Worm (Caenorhabditis elegans) whole organism, L4 larva: ENCODE results near the gene F46B6.5.

Experiments used
- D1046.2 ChIP-seq: fragments of 200-800 bp; sonication (Bioruptor generic); IDR thresholded peaks from 2 replicates; pipeline ENCODE4 v1.3.6; 2022; ENCODE audit warnings: missing genetic modification characterization, missing compliant biosample characterization
- F26F4.8 ChIP-seq: fragments of 200-800 bp; sonication (Bioruptor generic); conservative IDR thresholded peaks from 2 replicates; pipeline ENCODE4 v1.3.6; 2022; ENCODE audit warnings: missing genetic modification characterization, missing compliant biosample characterization
- F44E2.7 ChIP-seq: fragments of 200-800 bp; sonication (Bioruptor generic); IDR thresholded peaks from 2 replicates; pipeline ENCODE4 v2.1.2; 2022; ENCODE audit warnings: missing genetic modification characterization, missing compliant biosample characterization
- Y5F2A.4 ChIP-seq: fragments of 200-800 bp; sonication (Bioruptor generic); optimal IDR thresholded peaks from 2 replicates; lab custom pipeline; 2018; ENCODE audit warnings: mild to moderate bottlenecking, missing genetic modification characterization, missing compliant biosample characterization
- aha-1 ChIP-seq: fragments of 150-350 bp; peaks from one replicate; lab custom pipeline; 2014; ENCODE audit warnings: missing biosample characterization, missing genetic modification characterization
- aly-2 ChIP-seq: sonication (generic microtip); optimal IDR thresholded peaks from 2 replicates; lab custom pipeline; 2018; ENCODE audit warnings: missing biosample characterization, missing genetic modification characterization
- ceh-20 ChIP-seq: fragments of 200-800 bp; sonication (Bioruptor generic); IDR thresholded peaks from 2 replicates; pipeline ENCODE4 v1.3.6; 2022; ENCODE audit warnings: missing genetic modification reagents, missing genetic modification characterization, missing compliant biosample characterization
- ces-1 ChIP-seq: fragments of 150-350 bp; sonication (generic microtip); optimal IDR thresholded peaks from 4 replicates; lab custom pipeline; 2014; ENCODE audit warnings: missing biosample characterization, missing genetic modification reagents, missing genetic modification characterization
- ctbp-1 ChIP-seq: fragments of 200-800 bp; sonication (Bioruptor generic); IDR thresholded peaks from 2 replicates; pipeline ENCODE4 v1.3.6; 2022; ENCODE audit warnings: missing genetic modification reagents, missing genetic modification characterization, missing compliant biosample characterization
- dmd-8 ChIP-seq: fragments of 200-800 bp; sonication (Bioruptor generic); IDR thresholded peaks from 2 replicates; pipeline ENCODE4 v1.3.6; 2022; ENCODE audit warnings: missing genetic modification characterization, missing compliant biosample characterization
- duxl-1 ChIP-seq: sonication (generic microtip); optimal IDR thresholded peaks from 2 replicates; lab custom pipeline; 2016; ENCODE audit warnings: mild to moderate bottlenecking, missing genetic modification characterization, moderate library complexity, missing compliant biosample characterization; ENCODE audit not compliant: poor library complexity
- dve-1 ChIP-seq: sonication (generic microtip); optimal IDR thresholded peaks from 2 replicates; lab custom pipeline; 2017; ENCODE audit warnings: antibody characterized with exemption, mild to moderate bottlenecking, missing genetic modification characterization, missing compliant biosample characterization; ENCODE audit not compliant: insufficient read depth
- fos-1 ChIP-seq: fragments of 150-350 bp; optimal IDR thresholded peaks from 2 replicates; lab custom pipeline; 2014; ENCODE audit warnings: missing biosample characterization, missing genetic modification characterization
- jun-1 ChIP-seq: fragments of 150-350 bp; optimal IDR thresholded peaks from 2 replicates; lab custom pipeline; 2014; ENCODE audit warnings: missing biosample characterization, missing genetic modification reagents, missing genetic modification characterization
- lin-15B ChIP-seq: fragments of 150-350 bp; sonication (generic microtip); optimal IDR thresholded peaks from 3 replicates; lab custom pipeline; 2014; ENCODE audit warnings: missing biosample characterization, missing genetic modification characterization
- lin-39 ChIP-seq: fragments of 150-350 bp; optimal IDR thresholded peaks from 2 replicates; lab custom pipeline; 2014; ENCODE audit warnings: missing biosample characterization, missing genetic modification reagents, missing genetic modification characterization
- madf-9 ChIP-seq: fragments of 200-800 bp; sonication (Bioruptor generic); conservative IDR thresholded peaks from 2 replicates; pipeline ENCODE4 v1.3.6; 2022; ENCODE audit warnings: missing genetic modification reagents, missing genetic modification characterization, missing compliant biosample characterization
- mep-1 ChIP-seq: fragments of 150-350 bp; sonication (generic microtip); optimal IDR thresholded peaks from 3 replicates; lab custom pipeline; 2014; ENCODE audit warnings: missing biosample characterization, missing genetic modification characterization
- mxl-3 ChIP-seq: fragments of 200-800 bp; sonication (Bioruptor generic); optimal IDR thresholded peaks from 2 replicates; lab custom pipeline; 2018; ENCODE audit warnings: mild to moderate bottlenecking, missing genetic modification characterization, missing compliant biosample characterization
- nhr-10 ChIP-seq: fragments of 150-350 bp; optimal IDR thresholded peaks from 2 replicates; lab custom pipeline; 2014; ENCODE audit warnings: missing biosample characterization, missing genetic modification characterization
- nhr-102 ChIP-seq: sonication (generic microtip); optimal IDR thresholded peaks from 2 replicates; lab custom pipeline; 2016; ENCODE audit warnings: mild to moderate bottlenecking, missing genetic modification characterization, moderate library complexity, missing compliant biosample characterization
- nhr-28 ChIP-seq: fragments of 150-350 bp; optimal IDR thresholded peaks from 2 replicates; lab custom pipeline; 2014; ENCODE audit warnings: missing biosample characterization, missing genetic modification characterization
- nhr-42 ChIP-seq: fragments of 200-800 bp; sonication (Bioruptor generic); IDR thresholded peaks from 2 replicates; pipeline ENCODE4 v1.3.6; 2022; ENCODE audit warnings: missing genetic modification characterization, missing compliant biosample characterization
- nhr-76 ChIP-seq: fragments of 150-350 bp; optimal IDR thresholded peaks from 2 replicates; lab custom pipeline; 2014; ENCODE audit warnings: missing biosample characterization, missing genetic modification characterization
- php-3 ChIP-seq: fragments of 200-800 bp; sonication (Bioruptor generic); IDR thresholded peaks from 2 replicates; pipeline ENCODE4 v1.3.6; 2022; ENCODE audit warnings: missing genetic modification reagents, missing genetic modification characterization, missing compliant biosample characterization
- pqm-1 ChIP-seq: sonication (generic microtip); optimal IDR thresholded peaks from 2 replicates; lab custom pipeline; 2017; ENCODE audit warnings: missing biosample characterization, missing genetic modification characterization
- rbr-2 ChIP-seq: sonication (generic microtip); optimal IDR thresholded peaks from 2 replicates; lab custom pipeline; 2016; ENCODE audit warnings: missing genotype, missing genetic modification characterization, missing compliant biosample characterization
- saeg-2 ChIP-seq: fragments of 200-800 bp; sonication (Bioruptor generic); IDR thresholded peaks from 2 replicates; pipeline ENCODE4 v1.3.6; 2022; ENCODE audit warnings: missing genetic modification reagents, missing genetic modification characterization, missing compliant biosample characterization
- snpc-4 ChIP-seq: fragments of 150-350 bp; optimal IDR thresholded peaks from 2 replicates; lab custom pipeline; 2014; ENCODE audit warnings: missing biosample characterization, missing genetic modification characterization
- spr-1 ChIP-seq: sonication (generic microtip); optimal IDR thresholded peaks from 2 replicates; lab custom pipeline; 2016; ENCODE audit warnings: mild to moderate bottlenecking, missing genetic modification characterization, missing compliant biosample characterization
- spr-3 ChIP-seq: fragments of 200-800 bp; sonication (Bioruptor generic); optimal IDR thresholded peaks from 2 replicates; lab custom pipeline; 2018; ENCODE audit warnings: mild to moderate bottlenecking, missing genetic modification characterization, missing compliant biosample characterization
- unc-130 ChIP-seq: sonication (generic microtip); optimal IDR thresholded peaks from 2 replicates; lab custom pipeline; 2016; ENCODE audit warnings: missing genetic modification reagents, missing genetic modification characterization, missing compliant biosample characterization
- unc-62 ChIP-seq, 3 experiments: fragments of 150-350 bp in 1 of 3; sonication (generic microtip); optimal IDR thresholded peaks in 2 of 3; peaks in 1 of 3; 1 replicate in 1 of 3; 2 replicates in 2 of 3; lab custom pipeline; 2014 to 2017; ENCODE audit warnings: missing biosample characterization in 3 of 3, missing genetic modification characterization in 3 of 3, missing genetic modification reagents in 3 of 3, missing genotype in 1 of 3
- zag-1 ChIP-seq: fragments of 150-350 bp; optimal IDR thresholded peaks from 2 replicates; lab custom pipeline; 2014; ENCODE audit warnings: missing biosample characterization, missing genetic modification characterization
- ztf-11 ChIP-seq: fragments of 150-350 bp; optimal IDR thresholded peaks from 2 replicates; lab custom pipeline; 2014; ENCODE audit warnings: missing biosample characterization, missing genetic modification characterization
- ztf-7 ChIP-seq: fragments of 150-350 bp; optimal IDR thresholded peaks from 2 replicates; lab custom pipeline; 2014; ENCODE audit warnings: missing biosample characterization, missing genetic modification characterization

Gene F46B6.5

DNA sequence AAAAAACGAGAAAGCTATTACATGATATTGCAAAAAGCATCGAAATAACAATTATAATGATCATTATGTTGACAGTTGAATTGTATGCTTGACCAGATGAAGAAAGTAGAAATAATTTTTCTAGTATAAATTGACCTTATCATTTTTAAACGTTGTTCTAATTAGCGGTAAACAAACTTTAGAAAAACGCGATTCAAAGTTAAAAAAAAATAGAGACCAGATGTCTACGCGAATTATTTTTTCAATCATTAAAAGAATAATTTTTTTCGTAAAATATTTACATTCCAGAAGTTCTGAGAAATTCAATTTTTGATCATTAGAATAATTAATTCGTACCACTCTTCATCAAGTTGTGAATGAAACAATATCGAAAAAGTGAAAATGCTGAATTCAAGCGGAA, 19.1 kb upstream of the F46B6.5 start, which contains the start of gene F46B6.10:
TSS of gene F46B6.10 (minus strand) at position 101 of the 400 bp plus-strand sequence.
- no peak for TF ChIP-seq nhr-10 (tag; lab: Kevin White, UChicago)
- no peak for TF ChIP-seq F26F4.8 (GFP tag; lab: Robert Waterston, UW)
- TF ChIP-seq madf-9 (GFP tag; lab: Robert Waterston, UW): no peak
- TF ChIP-seq saeg-2 (GFP tag; lab: Robert Waterston, UW): no peak
- TF ChIP-seq lin-39: no peak
- no peak for TF ChIP-seq D1046.2 (GFP tag; lab: Robert Waterston, UW)
- TF ChIP-seq mxl-3 (GFP tag; lab: Kevin White, UChicago): no peak
- TF ChIP-seq mep-1 (tag; lab: Kevin White, UChicago): no peak
- no peak for TF ChIP-seq nhr-76 (tag; lab: Kevin White, UChicago)
- TF ChIP-seq unc-130: no peak

DNA sequence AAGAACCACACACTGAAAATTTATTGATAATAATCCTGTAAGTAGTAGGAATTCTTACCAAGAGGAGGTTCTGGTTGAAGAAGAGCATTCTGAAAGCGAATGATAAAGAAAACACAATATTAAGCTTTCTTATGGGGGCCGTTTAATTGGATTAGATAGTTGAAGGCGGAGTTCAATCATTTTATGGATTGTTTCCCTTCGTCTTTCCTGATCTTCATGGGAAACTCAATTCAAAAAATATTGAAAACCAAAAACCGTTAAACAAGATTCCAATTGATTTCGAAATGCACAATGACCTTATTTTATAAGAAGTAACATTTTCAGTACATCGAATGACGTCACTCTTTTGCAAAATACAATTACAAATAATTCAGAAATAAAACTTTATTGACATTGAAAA, 16.2 kb upstream of the F46B6.5 start, which contains the start of gene F46B6.13:
TSS of gene F46B6.13 (minus strand) at position 101 of the 400 bp plus-strand sequence.
- TF ChIP-seq ztf-7 (tag; lab: Kevin White, UChicago): no peak
- TF ChIP-seq ctbp-1: no peak
- TF ChIP-seq fos-1: no peak
- no peak for TF ChIP-seq snpc-4 (tag; lab: Kevin White, UChicago)
- TF ChIP-seq ztf-11 (tag; lab: Kevin White, UChicago): no peak
- TF ChIP-seq F44E2.7 (GFP tag; lab: Robert Waterston, UW): no peak

ce11 chrV:9798212-9798611, 15.3 kb upstream of the F46B6.5 start:
- TF ChIP-seq unc-62 (GFP tag; optimal IDR thresholded peaks at IDR 0.05 in 1 of 2; lab: Kevin White, UChicago) (peak in 1 of 2 experiments; percentile 61), unc-62 (tag; optimal IDR thresholded peaks at IDR 0.05; lab: Kevin White, UChicago) (no peak), lin-39 (no peak)
- TF ChIP-seq, all 104 proteins: peak for 1

- TF ChIP-seq nhr-102 (tag; lab: Kevin White, UChicago): no peak
- no peak for TF ChIP-seq pqm-1 (tag; lab: Kevin White, UChicago)
- no peak for TF ChIP-seq aha-1 (tag; lab: Kevin White, UChicago)
- no peak for TF ChIP-seq ces-1 (GFP tag; lab: Kevin White, UChicago)
- TF ChIP-seq duxl-1: no peak
- no peak for TF ChIP-seq mxl-3 (GFP tag; lab: Kevin White, UChicago)
- TF ChIP-seq spr-1 (tag; lab: Kevin White, UChicago): no peak
- TF ChIP-seq ceh-20 (GFP tag; lab: Robert Waterston, UW): no peak
- TF ChIP-seq rbr-2: no peak
- no peak for TF ChIP-seq dve-1 (tag; lab: Kevin White, UChicago)
- no peak for TF ChIP-seq dmd-8 (GFP tag; lab: Robert Waterston, UW)
- TF ChIP-seq zag-1 (tag; lab: Kevin White, UChicago): no peak
- TF ChIP-seq F44E2.7 (GFP tag; lab: Robert Waterston, UW): no peak
- no peak for TF ChIP-seq spr-3 (GFP tag; lab: Kevin White, UChicago)
- TF ChIP-seq jun-1 (tag; lab: Kevin White, UChicago): no peak
- TF ChIP-seq php-3 (GFP tag; lab: Robert Waterston, UW): no peak
- TF ChIP-seq nhr-28 (tag; lab: Kevin White, UChicago): no peak
Measured at ce11 chrV:9796562-9796961, 13.7 kb upstream of the F46B6.5 start, which contains the start of gene F46B6.9. Gene F46B6.9, plus strand, starts transcription at chrV:9796862.

DNA sequence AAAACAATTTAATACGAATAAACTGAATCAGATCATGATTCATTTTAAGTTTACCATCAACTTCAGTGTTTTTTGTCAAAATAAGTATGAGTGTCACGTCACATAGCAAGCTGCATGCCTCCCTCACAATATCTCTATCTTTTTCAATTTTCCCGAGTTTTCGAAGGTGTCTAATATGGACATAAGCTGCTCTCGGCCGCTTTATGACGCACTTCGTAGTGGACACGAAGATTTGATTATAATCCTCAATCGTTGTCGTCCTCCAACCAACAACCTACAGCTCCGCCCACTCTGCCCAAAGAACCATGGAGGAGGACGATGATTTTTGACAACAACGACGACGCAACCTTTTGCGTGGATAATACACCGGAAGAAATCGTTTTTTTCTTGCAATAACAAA, 13.1 kb upstream of the F46B6.5 start:
- TF ChIP-seq aly-2 (tag; lab: Kevin White, UChicago) (no peak), lin-15B (no peak), nhr-42 (GFP tag; lab: Robert Waterston, UW) (no peak), Y5F2A.4 (GFP tag; lab: Kevin White, UChicago) (no peak), zag-1 (tag; lab: Kevin White, UChicago) (no peak)
